Worm (Caenorhabditis elegans): ENCODE results near the gene nhx-3.
"Not testable (repeated sequence)": the region's sequence is repeated elsewhere in the genome, so short reads cannot be mapped to it uniquely, and the experiment has no call there.

DNA sequence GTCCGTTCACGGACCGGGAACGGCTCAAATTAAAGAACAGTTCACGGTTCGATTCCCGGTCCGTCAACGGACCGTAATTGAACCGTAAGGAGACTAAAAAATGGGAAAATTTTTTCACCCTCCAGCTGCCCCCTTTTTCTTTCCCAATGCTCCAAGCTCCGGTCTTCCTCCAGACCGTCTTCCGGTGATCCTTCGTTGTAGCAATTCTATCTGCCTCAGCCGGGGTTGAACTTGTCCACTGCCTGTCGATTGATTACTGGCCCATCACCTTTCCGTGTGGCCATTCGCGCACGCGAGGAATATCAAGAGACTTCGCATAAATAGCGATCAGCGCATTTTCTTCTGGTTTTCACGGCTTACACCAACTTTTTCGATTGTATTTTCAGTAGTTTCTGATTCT is 3.2 kb upstream of the nhx-3 start:
- not testable (repeated sequence) for TF ChIP-seq ama-1 (optimal IDR thresholded peaks at IDR 0.05); tra-4 (tag; optimal IDR thresholded peaks at IDR 0.05); ceh-36 (tag; optimal IDR thresholded peaks at IDR 0.05); B0310.2 (tag; optimal IDR thresholded peaks at IDR 0.05); sea-1 (GFP tag; conservative IDR thresholded peaks at IDR 0.05); tbx-37 (GFP tag; conservative IDR thresholded peaks at IDR 0.05)
